Worm (Caenorhabditis elegans): ENCODE measurements around the gene F59A6.2.

DNA sequence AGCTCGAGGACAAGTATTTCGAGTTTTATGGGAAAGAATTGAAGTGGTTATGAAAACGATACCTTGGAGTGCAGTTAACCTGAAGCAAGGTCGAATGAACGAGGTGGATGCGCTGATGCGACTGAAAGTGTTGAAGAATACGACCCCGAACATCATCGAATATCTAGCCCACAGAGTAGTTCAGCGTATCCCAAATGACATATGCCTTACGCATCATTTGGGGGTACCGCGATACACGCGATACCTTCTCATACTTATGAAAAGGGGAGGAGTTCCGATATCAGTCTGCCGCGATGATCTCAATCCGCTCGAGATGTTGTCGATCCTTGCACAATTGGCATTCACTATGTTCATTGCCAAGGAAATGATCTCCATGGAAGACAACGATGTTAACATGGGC, 24.7 kb upstream of the F59A6.2 start, which contains the start of gene T27F7.12:
- TF ChIP-seq unc-62 (GFP tag; optimal IDR thresholded peaks at IDR 0.05) (no peak), nhr-12 (tag; optimal IDR thresholded peaks at IDR 0.05) (no peak), blmp-1 (tag; optimal IDR thresholded peaks at IDR 0.05; ENCODE audit: insufficient read depth) (no peak), ama-1 (optimal IDR thresholded peaks at IDR 0.05) (no peak), nhr-25 (tag; optimal IDR thresholded peaks at IDR 0.05) (no peak), skn-1 (tag; optimal IDR thresholded peaks at IDR 0.05) (no peak)
